Worm (Caenorhabditis elegans): ENCODE results near the gene F38A1.11.

DNA sequence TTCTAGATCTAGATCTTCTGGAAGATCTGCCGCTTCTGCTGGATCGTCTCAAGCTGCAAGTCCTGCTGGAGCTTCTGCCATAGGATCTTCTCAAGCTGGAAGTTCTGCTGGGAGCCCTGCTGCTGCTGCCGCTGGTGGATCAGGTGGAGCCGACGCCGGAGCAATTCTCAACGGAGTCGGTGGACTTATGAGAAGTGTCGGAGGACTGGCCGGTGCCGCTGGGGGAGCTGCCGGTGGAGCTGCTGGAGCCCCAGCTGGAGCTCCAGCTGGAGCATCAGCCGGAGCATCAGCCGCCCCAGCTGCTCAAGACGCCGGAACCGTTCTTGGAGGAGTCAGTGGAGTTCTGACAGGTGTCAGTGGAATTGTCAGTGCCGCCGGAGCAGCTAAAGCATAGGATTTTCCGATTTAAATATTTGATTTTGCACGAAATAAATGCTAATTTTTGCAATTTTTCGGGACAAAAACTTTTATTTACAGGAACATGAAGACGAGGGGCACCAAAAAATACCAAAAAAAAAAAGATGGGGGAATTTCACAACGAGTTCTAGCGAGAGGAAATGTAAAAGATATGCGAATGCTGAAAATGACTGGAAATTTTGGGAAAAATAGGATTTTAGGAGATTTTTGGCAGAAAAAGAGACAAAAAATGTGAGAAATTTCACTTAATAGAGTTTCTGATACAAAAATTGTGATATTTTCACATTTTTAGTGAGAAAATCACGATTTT lies 14.6 kb upstream of the F38A1.11 start:
- TF ChIP-seq pes-1 (GFP tag; IDR thresholded peaks at IDR 0.05): no peak
- no peak for TF ChIP-seq ama-1 (optimal IDR thresholded peaks at IDR 0.05)
- no peak for TF ChIP-seq F13C5.2 (tag; optimal IDR thresholded peaks at IDR 0.05)
- TF ChIP-seq hnd-1 (tag; optimal IDR thresholded peaks at IDR 0.05): no peak

Measured in whole organism, early embryonic.